Fruit fly (Drosophila melanogaster): ENCODE data around the gene Cyp40.
A peak's percentile ranks its signal among the peaks of the same experiment; 100 is the strongest.

The Cyp40 gene

DNA sequence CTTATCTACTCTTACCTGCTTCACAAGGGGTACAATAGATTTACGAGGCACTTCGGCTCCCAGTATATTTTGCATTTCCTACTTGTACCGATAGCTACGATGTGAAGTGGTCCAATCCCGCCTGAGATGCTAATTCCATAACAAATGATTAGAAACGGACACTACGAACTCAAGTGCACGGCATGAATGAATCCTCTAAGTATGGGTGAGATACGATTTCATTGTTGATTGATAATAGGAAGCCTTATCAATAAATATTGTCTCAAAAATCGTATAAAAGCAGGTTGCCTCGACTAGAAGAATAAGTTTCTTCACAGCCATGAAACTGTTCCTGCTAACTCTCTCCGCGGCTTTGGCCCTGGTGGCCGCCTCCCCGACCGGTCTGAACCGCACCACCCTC, 12.2 kb downstream of the Cyp40 start, which contains the start of gene CG18180:
TSS of gene CG18180 (plus strand) at position 301 of the 400 bp plus-strand sequence.
- TF ChIP-seq CG11617 (GFP tag; optimal IDR thresholded peaks at IDR 0.05) (no peak), cic (GFP tag; optimal IDR thresholded peaks at IDR 0.05) (peak; percentile 87)

DNA sequence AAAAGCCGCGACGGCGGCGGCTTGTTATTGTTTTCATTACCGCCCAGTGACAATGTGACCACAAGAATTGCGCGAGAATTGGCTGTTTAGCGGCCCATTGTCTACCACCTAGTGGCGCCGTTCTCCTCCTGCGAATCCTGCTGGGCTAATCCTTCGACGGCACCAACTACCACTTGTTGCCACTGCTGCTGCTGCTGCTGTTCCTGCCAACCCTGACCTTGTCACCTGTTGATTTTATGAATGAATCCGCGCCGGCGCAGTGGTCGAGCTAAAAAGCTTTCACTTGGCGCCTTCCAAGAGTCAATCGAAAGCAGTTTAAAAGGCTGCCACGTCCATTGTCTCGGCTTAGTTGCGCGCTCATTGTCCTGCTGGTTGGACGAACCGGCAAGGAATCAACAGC, 15.3 kb downstream of the Cyp40 start, which contains the start of gene CNMaR:
TSS of gene CNMaR (plus strand) at position 348 of the 400 bp plus-strand sequence.
- TF ChIP-seq tj (GFP tag; optimal IDR thresholded peaks at IDR 0.05) (no peak), Clk (GFP tag; optimal IDR thresholded peaks at IDR 0.05) (no peak), CG14711 (tag; optimal IDR thresholded peaks at IDR 0.05) (no peak), toe (GFP tag; optimal IDR thresholded peaks at IDR 0.05) (no peak), cnc (optimal IDR thresholded peaks at IDR 0.05) (no peak), ovo (GFP tag; optimal IDR thresholded peaks at IDR 0.05) (no peak), CG33017 (tag; optimal IDR thresholded peaks at IDR 0.05) (no peak), Mnt (GFP tag; optimal IDR thresholded peaks at IDR 0.05) (no peak), CG12768 (GFP tag; optimal IDR thresholded peaks at IDR 0.05) (no peak)

DNA sequence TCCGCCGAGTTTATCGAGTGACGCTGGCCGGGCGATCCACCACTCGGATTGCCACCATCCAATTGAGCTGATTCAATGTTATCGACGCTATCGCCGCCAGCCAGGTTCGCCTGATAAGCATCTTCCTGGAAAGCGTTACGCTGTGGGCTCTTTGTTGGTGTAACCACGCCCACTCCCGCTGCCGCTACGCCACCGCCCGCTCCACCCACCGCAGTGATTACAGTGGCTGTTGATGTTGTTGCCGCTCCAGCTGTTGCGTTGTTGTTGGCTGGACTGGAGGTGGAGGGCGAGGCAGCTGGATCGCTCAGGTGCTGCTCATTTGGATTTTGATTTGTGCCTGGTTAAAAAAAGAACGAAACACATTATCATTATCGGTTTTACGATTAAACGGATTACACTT, 42.9 kb downstream of the Cyp40 start:
- TF ChIP-seq CG12768 (GFP tag; optimal IDR thresholded peaks at IDR 0.05) (no peak), cic (GFP tag; optimal IDR thresholded peaks at IDR 0.05) (peak; percentile 60)

DNA sequence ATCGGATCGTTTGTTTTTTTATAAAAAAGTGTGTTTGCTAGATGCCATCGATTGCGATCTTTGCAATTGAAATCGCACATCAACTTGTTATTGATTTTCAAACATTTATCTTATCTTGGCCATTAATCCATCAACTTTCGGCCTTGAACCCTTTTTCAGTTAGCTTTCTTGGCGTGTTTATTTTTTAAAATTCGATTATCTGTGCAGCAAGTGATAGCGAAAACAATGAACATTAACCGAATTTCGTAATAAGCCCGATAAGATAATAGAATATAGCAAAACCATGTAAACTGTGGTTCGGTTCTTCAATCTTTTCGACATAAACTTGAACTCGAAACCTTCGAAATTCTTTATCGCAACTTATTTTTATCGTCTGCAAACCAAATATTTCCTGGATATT, 45.8 kb downstream of the Cyp40 start:
- TF ChIP-seq CG12768 (GFP tag; optimal IDR thresholded peaks at IDR 0.05) (no peak), bab1 (GFP tag; optimal IDR thresholded peaks at IDR 0.05) (no peak), kay (GFP tag; ENCODE audit: borderline replicate concordance) (peak; percentile 26), CG33017 (tag; optimal IDR thresholded peaks at IDR 0.05) (no peak)

DNA sequence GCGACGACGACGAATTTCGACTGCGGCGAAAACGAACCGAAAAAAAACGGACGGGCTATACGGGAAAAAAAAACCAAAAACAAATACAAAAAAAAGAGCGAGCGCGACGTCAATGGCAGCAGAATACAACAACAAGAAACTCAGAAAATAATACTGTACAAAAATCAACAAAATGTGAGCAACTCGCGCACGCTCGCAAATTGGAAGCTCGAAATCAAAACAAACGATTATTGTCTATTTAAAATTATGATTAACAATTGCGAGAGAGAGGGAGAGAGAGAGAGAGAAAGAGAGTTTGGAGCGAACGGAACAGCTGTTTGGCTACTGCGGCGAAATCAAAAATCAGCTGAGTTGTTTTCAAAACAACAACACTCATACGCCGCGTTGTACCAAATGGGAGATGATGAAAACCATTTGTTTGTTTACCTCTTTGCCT, 47.1 kb downstream of the Cyp40 start:
- no peak for TF ChIP-seq bab1 (GFP tag; optimal IDR thresholded peaks at IDR 0.05)
- TF ChIP-seq kay (GFP tag; ENCODE audit: borderline replicate concordance): peak; percentile 98
- TF ChIP-seq toe (GFP tag; optimal IDR thresholded peaks at IDR 0.05): no peak
- peak; percentile 4 for TF ChIP-seq CG1620 (GFP tag; optimal IDR thresholded peaks at IDR 0.05)
- peak; percentile 44 for TF ChIP-seq tj (GFP tag; optimal IDR thresholded peaks at IDR 0.05)
- peak; percentile 69 for TF ChIP-seq ovo (GFP tag; optimal IDR thresholded peaks at IDR 0.05)
- TF ChIP-seq Hr96 (GFP tag; optimal IDR thresholded peaks at IDR 0.05): peak; percentile 40
- peak; percentile 44 for TF ChIP-seq Mnt (GFP tag; optimal IDR thresholded peaks at IDR 0.05)
- no peak for TF ChIP-seq CG5204 (GFP tag; optimal IDR thresholded peaks at IDR 0.05)
- TF ChIP-seq CG14711 (tag; optimal IDR thresholded peaks at IDR 0.05): no peak
- TF ChIP-seq pad (GFP tag; optimal IDR thresholded peaks at IDR 0.05): no peak
- TF ChIP-seq CG12768 (GFP tag; optimal IDR thresholded peaks at IDR 0.05): peak; percentile 91
- no peak for TF ChIP-seq Clk (GFP tag; optimal IDR thresholded peaks at IDR 0.05)
- no peak for TF ChIP-seq cnc (optimal IDR thresholded peaks at IDR 0.05)
- TF ChIP-seq CG7101 (tag; optimal IDR thresholded peaks at IDR 0.05): peak; percentile 19
- peak; percentile 77 for TF ChIP-seq CG33017 (tag; optimal IDR thresholded peaks at IDR 0.05)
- TF ChIP-seq cic (GFP tag; optimal IDR thresholded peaks at IDR 0.05): peak; percentile 80
- no peak for TF ChIP-seq Crg-1 (GFP tag; optimal IDR thresholded peaks at IDR 0.05)
- TF ChIP-seq CG7045 (GFP tag; optimal IDR thresholded peaks at IDR 0.05): peak; percentile 46
- TF ChIP-seq CG11617 (GFP tag; optimal IDR thresholded peaks at IDR 0.05): peak; percentile 65

DNA sequence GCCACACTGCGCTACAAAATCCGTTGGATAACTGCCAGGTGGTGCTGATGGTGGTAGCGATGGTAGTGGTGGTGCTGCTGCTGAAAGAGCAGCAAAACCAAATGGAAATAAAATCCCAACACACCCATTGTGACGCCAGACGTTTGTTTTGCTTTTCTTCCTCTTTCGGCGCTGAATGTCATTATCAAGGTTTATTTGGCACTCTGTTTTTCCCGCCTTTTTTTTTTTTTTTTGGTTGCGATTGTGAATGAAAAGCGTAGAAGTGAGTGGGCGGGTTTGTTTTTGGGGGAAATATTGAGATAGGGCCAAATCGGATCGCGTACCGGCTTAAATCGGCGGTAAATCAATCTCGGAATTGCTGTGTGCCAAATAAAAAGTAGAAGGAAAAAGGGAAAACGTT, 48.8 kb downstream of the Cyp40 start:
- TF ChIP-seq Hr96 (GFP tag; optimal IDR thresholded peaks at IDR 0.05) (no peak), kay (GFP tag; ENCODE audit: borderline replicate concordance) (no peak)

DNA sequence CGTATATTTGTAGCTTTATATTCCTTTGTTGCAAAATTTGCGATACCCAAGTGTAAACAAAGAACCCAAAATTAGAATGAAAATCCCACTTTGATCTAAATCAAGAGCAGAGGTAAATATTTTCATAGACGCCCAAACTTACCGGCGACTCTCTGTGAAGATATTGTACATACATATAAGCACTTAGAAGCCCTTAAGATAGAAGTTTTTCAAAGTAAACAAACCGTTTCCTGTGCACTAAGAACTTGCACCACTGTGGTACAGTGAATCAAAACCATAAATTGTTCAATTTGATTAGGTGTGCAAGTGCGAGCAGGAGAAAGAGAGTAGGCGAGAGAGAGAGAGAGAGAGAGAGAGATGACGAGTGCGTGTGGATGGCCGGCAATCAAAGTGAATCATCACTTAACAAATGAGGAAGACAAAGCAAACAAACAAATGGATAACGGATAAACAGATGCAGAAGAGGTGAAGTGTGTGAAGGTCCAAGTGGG, 49.6 kb downstream of the Cyp40 start:
- TF ChIP-seq CG1620 (GFP tag; optimal IDR thresholded peaks at IDR 0.05) (no peak), tj (GFP tag; optimal IDR thresholded peaks at IDR 0.05) (no peak), Hr96 (GFP tag; optimal IDR thresholded peaks at IDR 0.05) (no peak), CG7101 (tag; optimal IDR thresholded peaks at IDR 0.05) (no peak), cic (GFP tag; optimal IDR thresholded peaks at IDR 0.05) (peak; percentile 14), CG11617 (GFP tag; optimal IDR thresholded peaks at IDR 0.05) (no peak), CG5204 (GFP tag; optimal IDR thresholded peaks at IDR 0.05) (no peak), cnc (optimal IDR thresholded peaks at IDR 0.05) (no peak), Clk (GFP tag; optimal IDR thresholded peaks at IDR 0.05) (no peak), CG7045 (GFP tag; optimal IDR thresholded peaks at IDR 0.05) (no peak), CG14711 (tag; optimal IDR thresholded peaks at IDR 0.05) (no peak), bab1 (GFP tag; optimal IDR thresholded peaks at IDR 0.05) (no peak), toe (GFP tag; optimal IDR thresholded peaks at IDR 0.05) (no peak), ovo (GFP tag; optimal IDR thresholded peaks at IDR 0.05) (no peak), pad (GFP tag; optimal IDR thresholded peaks at IDR 0.05) (peak; percentile 3), CG33017 (tag; optimal IDR thresholded peaks at IDR 0.05) (no peak), Crg-1 (GFP tag; optimal IDR thresholded peaks at IDR 0.05) (no peak), kay (GFP tag; ENCODE audit: borderline replicate concordance) (peak; percentile 89), Mnt (GFP tag; optimal IDR thresholded peaks at IDR 0.05) (no peak)

DNA sequence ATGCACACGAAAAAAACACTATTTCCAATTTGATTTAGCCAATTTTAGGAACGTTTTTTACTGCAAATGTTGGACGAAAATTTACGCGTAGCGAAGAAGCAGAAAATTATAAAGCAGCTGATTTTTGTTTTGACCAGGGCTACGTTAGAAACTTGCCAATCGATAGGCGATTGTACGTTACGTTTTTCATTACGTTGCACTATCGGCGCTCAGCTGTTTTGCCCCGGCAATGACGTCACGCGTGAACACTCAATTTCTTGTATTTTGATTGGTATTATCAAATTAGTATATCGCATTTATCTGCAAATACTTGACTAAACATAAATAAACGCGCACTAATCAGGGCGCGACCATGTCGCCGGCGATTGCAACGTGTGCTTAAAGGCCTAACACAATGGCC, 50.5 kb downstream of the Cyp40 start, which contains the start of the genes fry and CG16717:
TSS of gene fry (minus strand) at position 110 of the 400 bp plus-strand sequence.
TSS of gene CG16717 (plus strand) at position 208 of the 400 bp plus-strand sequence.
- TF ChIP-seq CG1620 (GFP tag; optimal IDR thresholded peaks at IDR 0.05): no peak
- no peak for TF ChIP-seq CG7045 (GFP tag; optimal IDR thresholded peaks at IDR 0.05)
- TF ChIP-seq cic (GFP tag; optimal IDR thresholded peaks at IDR 0.05): peak; percentile 32
- no peak for TF ChIP-seq ovo (GFP tag; optimal IDR thresholded peaks at IDR 0.05)
- TF ChIP-seq tj (GFP tag; optimal IDR thresholded peaks at IDR 0.05): peak; percentile 60
- no peak for TF ChIP-seq CG12768 (GFP tag; optimal IDR thresholded peaks at IDR 0.05)
- TF ChIP-seq cnc (optimal IDR thresholded peaks at IDR 0.05): no peak
- no peak for TF ChIP-seq CG14711 (tag; optimal IDR thresholded peaks at IDR 0.05)
- no peak for TF ChIP-seq pad (GFP tag; optimal IDR thresholded peaks at IDR 0.05)
- no peak for TF ChIP-seq CG11617 (GFP tag; optimal IDR thresholded peaks at IDR 0.05)
- no peak for TF ChIP-seq CG33017 (tag; optimal IDR thresholded peaks at IDR 0.05)
- no peak for TF ChIP-seq Mnt (GFP tag; optimal IDR thresholded peaks at IDR 0.05)
- no peak for TF ChIP-seq toe (GFP tag; optimal IDR thresholded peaks at IDR 0.05)
- TF ChIP-seq bab1 (GFP tag; optimal IDR thresholded peaks at IDR 0.05): peak; percentile 27

Data from whole organism, adult.